Worm (Caenorhabditis elegans): ENCODE data around the gene T26H8.4.

DNA sequence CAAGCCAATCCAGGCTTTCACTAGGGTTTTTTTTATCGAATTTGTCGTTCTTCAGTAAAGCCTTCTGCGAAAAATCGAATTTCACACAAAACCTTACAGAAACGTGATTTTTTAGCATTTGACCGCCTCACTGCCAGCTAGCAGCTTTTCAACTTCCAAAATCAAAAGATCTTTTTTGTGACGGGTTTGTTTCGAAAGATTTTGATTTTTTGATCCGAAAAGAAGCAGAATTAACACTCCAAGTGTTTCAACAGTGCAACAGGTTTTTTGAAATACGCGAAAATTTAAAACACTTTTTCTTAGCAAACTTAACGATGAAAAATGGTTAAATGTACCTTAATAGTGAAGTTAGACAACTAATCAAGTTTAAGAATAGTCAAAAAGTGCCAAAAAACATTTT lies 34.8 kb upstream of the T26H8.4 start, which contains the start of gene clec-229:
- no peak for TF ChIP-seq alr-1 (tag; optimal IDR thresholded peaks at IDR 0.05; ENCODE audit: borderline replicate concordance)
- TF ChIP-seq mdl-1 (tag; optimal IDR thresholded peaks at IDR 0.05) = no peak
- no peak for TF ChIP-seq blmp-1 (tag; optimal IDR thresholded peaks at IDR 0.05)
- TF ChIP-seq aha-1 (tag; optimal IDR thresholded peaks at IDR 0.05) = no peak

Measured in whole organism, L1 larva.